Worm (Caenorhabditis elegans): Measurements from ENCODE around the gene fbxb-16.
"Not testable (repeated sequence)": the region's sequence is repeated elsewhere in the genome, so short reads cannot be mapped to it uniquely, and the experiment has no call there.

Gene fbxb-16

ce11 chrII:1666025-1666424 lies 14.3 kb upstream of the fbxb-16 start, which contains the start of gene srlf-29:
srlf-29 (plus strand) TSS chrII:1666325.
- TF ChIP-seq ceh-48 (tag; optimal IDR thresholded peaks at IDR 0.05) (no peak), pha-4 (tag; optimal IDR thresholded peaks at IDR 0.05) (no peak), dmd-4 (tag; optimal IDR thresholded peaks at IDR 0.05; ENCODE audit: borderline replicate concordance) (no peak), nhr-232 (tag; optimal IDR thresholded peaks at IDR 0.05) (no peak), elt-2 (tag; optimal IDR thresholded peaks at IDR 0.05) (no peak), hlh-13 (GFP tag; optimal IDR thresholded peaks at IDR 0.05) (no peak), pat-9 (tag; optimal IDR thresholded peaks at IDR 0.05) (no peak), unc-55 (GFP tag; optimal IDR thresholded peaks at IDR 0.05) (no peak), K02D7.2 (tag; optimal IDR thresholded peaks at IDR 0.05) (no peak), gmeb-2 (tag; optimal IDR thresholded peaks at IDR 0.05) (no peak), elt-4 (tag; optimal IDR thresholded peaks at IDR 0.05) (no peak), C38D4.7 (GFP tag; optimal IDR thresholded peaks at IDR 0.05) (no peak), syd-9 (tag; optimal IDR thresholded peaks at IDR 0.05) (no peak), T23F11.4 (GFP tag; optimal IDR thresholded peaks at IDR 0.05) (no peak), hlh-6 (tag; optimal IDR thresholded peaks at IDR 0.05) (no peak), ahr-1 (tag; optimal IDR thresholded peaks at IDR 0.05) (no peak), hlh-30 (tag; optimal IDR thresholded peaks at IDR 0.05; ENCODE audit: insufficient read depth) (no peak), lim-6 (tag; optimal IDR thresholded peaks at IDR 0.05) (no peak), lin-11 (tag; optimal IDR thresholded peaks at IDR 0.05) (no peak), ama-1 (optimal IDR thresholded peaks at IDR 0.05) (no peak)

ce11 chrII:1663516-1663915 lies 11.8 kb upstream of the fbxb-16 start, which contains the start of gene duxl-1:
duxl-1 (plus strand) TSS chrII:1663699.
- no peak for TF ChIP-seq hlh-6 (tag; optimal IDR thresholded peaks at IDR 0.05)
- TF ChIP-seq ama-1 (optimal IDR thresholded peaks at IDR 0.05), result no peak
- peak; percentile 15 for TF ChIP-seq tbx-2 (tag; optimal IDR thresholded peaks at IDR 0.05)
- peak; percentile 25 for TF ChIP-seq ref-2 (tag; optimal IDR thresholded peaks at IDR 0.05)
- TF ChIP-seq elt-2 (tag; optimal IDR thresholded peaks at IDR 0.05), result peak; percentile 40
- no peak for TF ChIP-seq nfya-1 (tag; optimal IDR thresholded peaks at IDR 0.05)
- peak; percentile 42 for TF ChIP-seq hlh-30 (tag; optimal IDR thresholded peaks at IDR 0.05; ENCODE audit: insufficient read depth)

DNA sequence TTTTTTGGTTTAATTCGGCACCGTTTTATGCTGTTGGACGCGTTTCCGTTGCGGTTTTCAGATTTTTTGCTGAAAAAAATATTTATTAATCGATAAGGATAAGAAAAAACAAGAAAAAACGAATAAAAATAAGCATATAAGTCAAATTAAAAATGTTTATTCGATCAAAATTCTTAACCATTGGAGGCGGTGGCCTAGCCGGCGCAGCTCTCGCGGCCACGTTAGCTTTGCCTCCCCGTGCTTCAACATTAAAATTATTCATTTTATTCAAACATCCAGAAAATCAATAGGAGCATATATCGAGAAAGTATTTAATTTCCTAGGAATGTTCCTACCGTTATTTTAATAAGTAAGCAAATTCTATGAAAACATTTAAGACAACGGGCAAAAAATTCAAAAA lies 11.2 kb upstream of the fbxb-16 start, which contains the start of gene ZC204.14:
Gene ZC204.14, minus strand, starts transcription at position 69 of the 400 bp plus-strand sequence.
- no peak for TF ChIP-seq T23F11.4 (GFP tag; optimal IDR thresholded peaks at IDR 0.05)

- not testable (repeated sequence) for TF ChIP-seq dve-1 (tag; optimal IDR thresholded peaks at IDR 0.05); ama-1 (optimal IDR thresholded peaks at IDR 0.05); ceh-48 (tag; optimal IDR thresholded peaks at IDR 0.05)
Measured at ce11 chrII:1660888-1661287, 9.2 kb upstream of the fbxb-16 start, which contains the start of gene ZC204.13. ZC204.13 (minus strand) TSS chrII:1660988.

ce11 chrII:1659729-1660128 lies 8.0 kb upstream of the fbxb-16 start:
- peak; percentile 16 for TF ChIP-seq elt-2 (tag; optimal IDR thresholded peaks at IDR 0.05)

DNA sequence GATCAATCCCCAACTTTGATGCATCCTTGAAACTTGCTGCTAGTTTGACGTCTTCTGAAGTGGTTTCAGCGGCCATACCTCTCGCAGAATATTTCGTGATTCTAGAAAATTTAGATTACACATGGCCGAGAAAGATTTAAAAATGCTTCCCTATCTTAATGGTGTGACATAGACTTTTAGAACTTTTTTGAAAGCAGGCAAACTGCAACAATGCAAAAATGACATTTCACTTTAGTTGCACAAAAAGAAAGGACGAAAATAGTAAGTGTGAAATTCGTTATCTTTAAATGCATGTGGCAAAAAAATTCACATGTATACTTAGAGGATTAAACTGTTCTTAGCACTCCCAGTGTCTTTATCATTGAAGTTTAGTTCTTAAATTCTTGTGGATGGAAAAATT lies 5.5 kb upstream of the fbxb-16 start, which contains the start of gene ZC204.12:
Gene ZC204.12, minus strand, starts transcription at position 101 of the 400 bp plus-strand sequence.
- TF ChIP-seq ceh-2 (tag; optimal IDR thresholded peaks at IDR 0.05) (no peak), pros-1 (tag; optimal IDR thresholded peaks at IDR 0.05) (no peak), sox-2 (GFP tag; IDR thresholded peaks at IDR 0.05) (no peak), ets-4 (tag; optimal IDR thresholded peaks at IDR 0.05) (no peak), sox-4 (tag; optimal IDR thresholded peaks at IDR 0.05) (no peak), K09A11.1 (tag; optimal IDR thresholded peaks at IDR 0.05; ENCODE audit: insufficient read depth) (no peak), F13H6.1 (tag; optimal IDR thresholded peaks at IDR 0.05) (no peak), syd-9 (tag; optimal IDR thresholded peaks at IDR 0.05) (no peak), ceh-30 (tag; optimal IDR thresholded peaks at IDR 0.05) (no peak), rnt-1 (tag; optimal IDR thresholded peaks at IDR 0.05) (no peak), elt-2 (tag; optimal IDR thresholded peaks at IDR 0.05) (no peak), unc-42 (tag; optimal IDR thresholded peaks at IDR 0.05) (no peak), pag-3 (tag; optimal IDR thresholded peaks at IDR 0.05; ENCODE audit: borderline replicate concordance) (no peak), hlh-30 (tag; optimal IDR thresholded peaks at IDR 0.05; ENCODE audit: insufficient read depth) (no peak), eyg-1 (tag; optimal IDR thresholded peaks at IDR 0.05) (no peak)
